Fruit fly (Drosophila melanogaster) whole organism, embryonic: Measurements from ENCODE around the gene Tg.

Experiments used
- Adf1 ChIP-seq: fragments of 200-800 bp; sonication (Bioruptor generic); IDR thresholded peaks from 2 replicates; pipeline ENCODE4 v1.3.6; 2022; ENCODE audit warnings: missing biosample characterization, missing genetic modification characterization
- Aef1 ChIP-seq: fragments of 200-800 bp; sonication (Bioruptor generic); IDR thresholded peaks from 3 replicates; pipeline ENCODE4 v1.3.6; 2022; ENCODE audit warnings: missing biosample characterization, missing genetic modification characterization
- Bdp1 ChIP-seq: fragments of 200-800 bp; sonication (Bioruptor generic); optimal IDR thresholded peaks from 3 replicates; lab custom pipeline; 2016; ENCODE audit warnings: missing biosample characterization, missing genetic modification characterization
- CG10543 ChIP-seq: fragments of 200-800 bp; sonication (Bioruptor generic); optimal IDR thresholded peaks from 3 replicates; lab custom pipeline; 2017; ENCODE audit warnings: missing biosample characterization, mild to moderate bottlenecking, missing genetic modification characterization, moderate library complexity
- CG12769 ChIP-seq: fragments of 200-800 bp; sonication (Bioruptor generic); optimal IDR thresholded peaks from 2 replicates; lab custom pipeline; 2019; ENCODE audit warnings: missing biosample characterization, mild to moderate bottlenecking, missing genetic modification characterization, moderate library complexity
- CG12942 ChIP-seq: fragments of 200-800 bp; sonication (Bioruptor generic); optimal IDR thresholded peaks from 3 replicates; lab custom pipeline; 2016; ENCODE audit warnings: missing biosample characterization, missing genetic modification characterization
- CG13894 ChIP-seq: fragments of 200-800 bp; sonication (Bioruptor generic); optimal IDR thresholded peaks from 3 replicates; lab custom pipeline; 2018; ENCODE audit warnings: missing biosample characterization, mild to moderate bottlenecking, missing genetic modification characterization, moderate library complexity
- CG17612 ChIP-seq: fragments of 200-800 bp; sonication (Bioruptor generic); IDR thresholded peaks from 2 replicates; pipeline ENCODE4 v1.3.6; 2022; ENCODE audit warnings: missing biosample characterization, missing genetic modification characterization
- CG1832 ChIP-seq: fragments of 200-800 bp; sonication (Bioruptor generic); optimal IDR thresholded peaks from 2 replicates; lab custom pipeline; 2017; ENCODE audit warnings: missing biosample characterization, mild to moderate bottlenecking, missing genetic modification characterization, inconsistent platforms
- CG2120 ChIP-seq: fragments of 200-800 bp; sonication (Bioruptor generic); optimal IDR thresholded peaks from 3 replicates; lab custom pipeline; 2016; ENCODE audit warnings: missing biosample characterization, missing genetic modification characterization
- CG33557 ChIP-seq: fragments of 200-800 bp; sonication (Bioruptor generic); optimal IDR thresholded peaks from 2 replicates; lab custom pipeline; 2019; ENCODE audit warnings: missing biosample characterization, mild to moderate bottlenecking, missing genetic modification characterization, moderate library complexity
- CG6175 ChIP-seq: fragments of 200-800 bp; sonication (Bioruptor generic); IDR thresholded peaks from 3 replicates; pipeline ENCODE4 v1.3.6; 2022; ENCODE audit warnings: missing biosample characterization, missing genetic modification characterization
- CG6765 ChIP-seq: fragments of 200-800 bp; sonication (Bioruptor generic); optimal IDR thresholded peaks from 3 replicates; lab custom pipeline; 2017; ENCODE audit warnings: missing biosample characterization, mild to moderate bottlenecking, missing genetic modification characterization
- CG7928 ChIP-seq: fragments of 200-800 bp; sonication (Bioruptor generic); optimal IDR thresholded peaks from 2 replicates; lab custom pipeline; 2017; ENCODE audit warnings: missing biosample characterization, mild to moderate bottlenecking, missing genetic modification characterization
- CG8290 ChIP-seq, 3 experiments: fragments of 200-800 bp; sonication (Bioruptor generic); optimal IDR thresholded peaks; 2 replicates each; lab custom pipeline; 2016 to 2019; ENCODE audit warnings: missing biosample characterization in 3 of 3, missing genetic modification characterization in 3 of 3, mild to moderate bottlenecking in 2 of 3, moderate library complexity in 1 of 3
- CG8924 ChIP-seq: fragments of 200-800 bp; optimal IDR thresholded peaks from 3 replicates; lab custom pipeline; 2019; ENCODE audit warnings: missing biosample characterization, mild to moderate bottlenecking, missing genetic modification characterization, moderate library complexity
- CG9932 ChIP-seq: fragments of 200-800 bp; sonication (Bioruptor generic); IDR thresholded peaks from 2 replicates; pipeline ENCODE4 v1.3.6; 2022; ENCODE audit warnings: missing biosample characterization, missing genetic modification characterization
- D19B ChIP-seq: fragments of 200-800 bp; sonication (Bioruptor generic); optimal IDR thresholded peaks from 2 replicates; lab custom pipeline; 2017; ENCODE audit warnings: missing biosample characterization, mild to moderate bottlenecking, missing genetic modification characterization
- Dbx ChIP-seq: fragments of 200-800 bp; sonication (Bioruptor generic); IDR thresholded peaks from 3 replicates; pipeline ENCODE4 v1.3.6; 2022; ENCODE audit warnings: missing biosample characterization, missing genetic modification characterization
- Deaf1 ChIP-seq: fragments of 200-800 bp; optimal IDR thresholded peaks from 3 replicates; lab custom pipeline; 2019; ENCODE audit warnings: missing biosample characterization, mild to moderate bottlenecking, missing genetic modification characterization, moderate library complexity
- Hsf ChIP-seq: fragments of 200-800 bp; sonication (Bioruptor generic); optimal IDR thresholded peaks from 3 replicates; lab custom pipeline; 2016; ENCODE audit warnings: missing biosample characterization, missing genetic modification characterization
- Kr ChIP-seq: fragments of 200-800 bp; sonication (Bioruptor generic); optimal IDR thresholded peaks from 2 replicates; lab custom pipeline; 2017; ENCODE audit warnings: missing biosample characterization, mild to moderate bottlenecking, missing genetic modification characterization
- Med ChIP-seq: fragments of 200-800 bp; sonication (Bioruptor generic); peaks from one replicate; lab custom pipeline; 2016; ENCODE audit warnings: missing biosample characterization, missing genetic modification characterization, mild to moderate bottlenecking, inconsistent platforms, moderate library complexity
- NFAT ChIP-seq: fragments of 200-800 bp; sonication (Bioruptor generic); IDR thresholded peaks from 2 replicates; pipeline ENCODE4 v1.3.6; 2022; ENCODE audit warnings: missing biosample characterization, missing genetic modification characterization
- Poxn ChIP-seq: fragments of 200-800 bp; sonication (Bioruptor generic); IDR thresholded peaks from 2 replicates; pipeline ENCODE4 v1.3.6; 2022; ENCODE audit warnings: missing biosample characterization, missing genetic modification characterization
- Rfx ChIP-seq: fragments of 200-800 bp; sonication (Bioruptor generic); IDR thresholded peaks from 2 replicates; pipeline ENCODE4 v1.3.6; 2022; ENCODE audit warnings: missing biosample characterization, missing genetic modification characterization
- ac ChIP-seq: fragments of 200-800 bp; sonication (Bioruptor generic); optimal IDR thresholded peaks from 3 replicates; lab custom pipeline; 2017; ENCODE audit warnings: missing biosample characterization, mild to moderate bottlenecking, missing genetic modification characterization
- cas ChIP-seq: fragments of 200-800 bp; sonication (Bioruptor generic); IDR thresholded peaks from 2 replicates; pipeline ENCODE4 v1.3.6; 2022; ENCODE audit warnings: missing biosample characterization, missing genetic modification characterization
- chinmo ChIP-seq: fragments of 200-800 bp; sonication (Bioruptor generic); IDR thresholded peaks from 4 replicates; pipeline ENCODE4 v1.3.6; 2022; ENCODE audit warnings: missing biosample characterization, missing genetic modification characterization; ENCODE audit not compliant: partially characterized antibody
- corto ChIP-seq: fragments of 200-800 bp; sonication (Bioruptor generic); optimal IDR thresholded peaks from 2 replicates; lab custom pipeline; 2016; ENCODE audit warnings: missing biosample characterization, mild to moderate bottlenecking, missing genetic modification characterization, moderate library complexity
- crol ChIP-seq: fragments of 200-800 bp; sonication (Bioruptor generic); IDR thresholded peaks from 2 replicates; pipeline ENCODE4 v1.3.6; 2022; ENCODE audit warnings: missing biosample characterization, missing genetic modification characterization
- cwo ChIP-seq: fragments of 200-800 bp; sonication (Bioruptor generic); optimal IDR thresholded peaks from 3 replicates; lab custom pipeline; 2017; ENCODE audit warnings: missing biosample characterization, missing genetic modification characterization, mild to moderate bottlenecking, moderate library complexity, missing genetic modification reagents
- danr ChIP-seq: fragments of 200-800 bp; sonication (Bioruptor generic); IDR thresholded peaks from 2 replicates; pipeline ENCODE4 v1.3.6; 2022; ENCODE audit warnings: missing biosample characterization, missing genetic modification characterization
- dimm ChIP-seq: fragments of 200-800 bp; sonication (Bioruptor generic); IDR thresholded peaks from 2 replicates; pipeline ENCODE4 v1.3.6; 2022; ENCODE audit warnings: missing biosample characterization, missing genetic modification characterization
- gem ChIP-seq: fragments of 200-800 bp; sonication (Bioruptor generic); optimal IDR thresholded peaks from 2 replicates; lab custom pipeline; 2019; ENCODE audit warnings: missing biosample characterization, mild to moderate bottlenecking, missing genetic modification characterization, moderate library complexity
- klu ChIP-seq: fragments of 200-800 bp; sonication (Bioruptor generic); IDR thresholded peaks from 2 replicates; pipeline ENCODE4 v1.3.6; 2022; ENCODE audit warnings: missing biosample characterization, missing genetic modification characterization
- lbe ChIP-seq: fragments of 200-800 bp; sonication (Bioruptor generic); optimal IDR thresholded peaks from 2 replicates; lab custom pipeline; 2016; ENCODE audit warnings: missing biosample characterization, mild to moderate bottlenecking, missing genetic modification characterization
- lmd ChIP-seq: fragments of 200-800 bp; sonication (Bioruptor generic); IDR thresholded peaks from 2 replicates; pipeline ENCODE4 v1.3.6; 2022; ENCODE audit warnings: missing biosample characterization, missing genetic modification characterization
- nerfin-2 ChIP-seq: fragments of 200-800 bp; sonication (Bioruptor generic); IDR thresholded peaks from 2 replicates; pipeline ENCODE4 v1.3.6; 2022; ENCODE audit warnings: missing biosample characterization, missing genetic modification characterization; ENCODE audit not compliant: partially characterized antibody
- nom ChIP-seq: fragments of 200-800 bp; sonication (Bioruptor generic); optimal IDR thresholded peaks from 2 replicates; lab custom pipeline; 2017; ENCODE audit warnings: missing biosample characterization, missing genetic modification characterization, mild to moderate bottlenecking, moderate library complexity, missing genetic modification reagents
- pan ChIP-seq, 4 experiments: fragments of >200 bp in 3 of 4; fragments of 200-800 bp in 1 of 4; sonication (Bioruptor generic) in 1 of 4; optimal IDR thresholded peaks in 3 of 4; IDR thresholded peaks in 1 of 4; 2 replicates each; pipeline versions ENCODE4 v1.3.6 to Lab custom; 2017 to 2022; ENCODE audit warnings: missing biosample characterization in 2 of 4, missing genetic modification characterization in 2 of 4, mixed read lengths in 1 of 4
- phol ChIP-seq: fragments of 200-800 bp; sonication (Bioruptor generic); optimal IDR thresholded peaks from 3 replicates; lab custom pipeline; 2018; ENCODE audit warnings: missing biosample characterization, mild to moderate bottlenecking, missing genetic modification characterization, moderate library complexity
- repo ChIP-seq: fragments of 200-800 bp; sonication (Bioruptor generic); optimal IDR thresholded peaks from 2 replicates; lab custom pipeline; 2016; ENCODE audit warnings: missing biosample characterization, missing genetic modification characterization
- sd ChIP-seq: fragments of 200-800 bp; sonication (Bioruptor generic); optimal IDR thresholded peaks from 3 replicates; lab custom pipeline; 2018; ENCODE audit warnings: missing biosample characterization, mild to moderate bottlenecking, missing genetic modification characterization, moderate library complexity
- sug ChIP-seq: fragments of 200-800 bp; optimal IDR thresholded peaks from 2 replicates; lab custom pipeline; 2019; ENCODE audit warnings: missing biosample characterization, mild to moderate bottlenecking, missing genetic modification characterization, moderate library complexity
- vvl ChIP-seq: fragments of 200-800 bp; sonication (Bioruptor generic); IDR thresholded peaks from 2 replicates; pipeline ENCODE4 v1.3.6; 2022; ENCODE audit warnings: missing biosample characterization, missing genetic modification characterization
- zf30C ChIP-seq: fragments of 200-800 bp; sonication (Bioruptor generic); optimal IDR thresholded peaks from 3 replicates; lab custom pipeline; 2018; ENCODE audit warnings: missing biosample characterization, mild to moderate bottlenecking, missing genetic modification characterization

Tg gene

dm6 chr2L:7973470-7974207 is 37.6 kb upstream of the Tg start:
- TF ChIP-seq crol (GFP tag; lab: Robert Waterston, UW) (peak; percentile 92), phol (tag; lab: Kevin White, UChicago) (no peak), zf30C (no peak), CG7928 (GFP tag; lab: Kevin White, UChicago) (no peak), vvl (GFP tag; lab: Robert Waterston, UW) (0 out of 2 replicates have a peak, but pooled peaks have one; percentile 42), CG6175 (0 out of 3 replicates have a peak, but pooled peaks have one; percentile 47), nerfin-2 (GFP tag; lab: Robert Waterston, UW) (0 out of 2 replicates have a peak, but pooled peaks have one; percentile 24), lmd (no peak; the same call in 1 of the 2 replicates), klu (0 out of 2 replicates have a peak, but pooled peaks have one; percentile 11), CG9932 (GFP tag; lab: Robert Waterston, UW) (peak; percentile 47; the same call in 1 of the 2 replicates), danr (GFP tag; lab: Robert Waterston, UW) (no peak), CG12769 (tag; lab: Kevin White, UChicago) (peak; percentile 81), CG12942 (GFP tag; lab: Kevin White, UChicago) (no peak), Aef1 (GFP tag; lab: Robert Waterston, UW) (peak; percentile 15; the same call in 1 of the 3 replicates), lbe (GFP tag; lab: Kevin White, UChicago) (peak; percentile 11), Poxn (GFP tag; lab: Robert Waterston, UW) (no peak), repo (no peak), Deaf1 (peak; percentile 30), CG33557 (no peak), Dbx (GFP tag; lab: Robert Waterston, UW) (0 out of 3 replicates have a peak, but pooled peaks have one; percentile 12), CG8290 (GFP tag; optimal IDR thresholded peaks at IDR 0.05; lab: Kevin White, UChicago) (no peak), CG8290 (tag; optimal IDR thresholded peaks at IDR 0.05; lab: Kevin White, UChicago) (peak in 1 of 2 experiments; percentile 26), Rfx (GFP tag; lab: Robert Waterston, UW) (peak; percentile 35; the same call in 1 of the 2 replicates), CG10543 (peak; percentile 37), cwo (GFP tag; lab: Kevin White, UChicago) (peak; percentile 40), Med (GFP tag; lab: Kevin White, UChicago) (peak; percentile 15), cas (peak; percentile 41; the same call in 1 of the 2 replicates), Adf1 (GFP tag; lab: Robert Waterston, UW) (peak; percentile 22; the same call in 1 of the 2 replicates), gem (tag; lab: Kevin White, UChicago) (peak; percentile 25), NFAT (GFP tag; lab: Robert Waterston, UW) (0 out of 2 replicates have a peak, but pooled peaks have one; percentile 9), CG6765 (GFP tag; lab: Kevin White, UChicago) (no peak), CG2120 (GFP tag; lab: Kevin White, UChicago) (peak; percentile 57), CG13894 (tag; lab: Kevin White, UChicago) (peak; percentile 78), CG1832 (GFP tag; lab: Kevin White, UChicago) (peak; percentile 58), sug (peak; percentile 5), chinmo (GFP tag; lab: Robert Waterston, UW) (peak; percentile 87), corto (peak; percentile 36), ac (GFP tag; lab: Kevin White, UChicago) (no peak), pan (optimal IDR thresholded peaks at IDR 0.05; lab: Kevin White, UChicago) (no peak), pan (GFP tag; optimal IDR thresholded peaks at IDR 0.05 in 1 of 2, IDR thresholded peaks at IDR 0.05 in 1 of 2) (no peak), D19B (GFP tag; lab: Kevin White, UChicago) (peak; percentile 62), Kr (GFP tag; lab: Kevin White, UChicago) (no peak), nom (GFP tag; lab: Kevin White, UChicago) (peak; percentile 51), dimm (GFP tag; lab: Robert Waterston, UW) (no peak), CG17612 (GFP tag; lab: Robert Waterston, UW) (no peak), CG8924 (tag; lab: Kevin White, UChicago) (no peak), Bdp1 (GFP tag; lab: Kevin White, UChicago) (no peak), Hsf (GFP tag; lab: Kevin White, UChicago) (no peak), sd (peak; percentile 51)
